Worm (Caenorhabditis elegans) whole organism, late embryonic: Measurements from ENCODE around the gene T25E12.6.

Experiments used
- C08G9.2 ChIP-seq: sonication (generic microtip); optimal IDR thresholded peaks from 2 replicates; lab custom pipeline; 2016; ENCODE audit warnings: mild to moderate bottlenecking, missing genetic modification characterization, moderate library complexity, missing compliant biosample characterization
- F13H6.1 ChIP-seq: sonication (generic microtip); optimal IDR thresholded peaks from 2 replicates; lab custom pipeline; 2016; ENCODE audit warnings: missing genetic modification characterization, missing compliant biosample characterization
- K09A11.1 ChIP-seq: sonication (generic microtip); optimal IDR thresholded peaks from 2 replicates; lab custom pipeline; 2017; ENCODE audit warnings: antibody characterized with exemption, mild to moderate bottlenecking, missing genetic modification characterization, missing compliant biosample characterization; ENCODE audit not compliant: insufficient read depth
- T23F11.4 ChIP-seq: fragments of 200-800 bp; sonication (Bioruptor generic); optimal IDR thresholded peaks from 2 replicates; lab custom pipeline; 2018; ENCODE audit warnings: mild to moderate bottlenecking, missing genetic modification characterization, missing compliant biosample characterization
- ceh-19 ChIP-seq: fragments of 200-800 bp; sonication (Bioruptor generic); optimal IDR thresholded peaks from 2 replicates; lab custom pipeline; 2018; ENCODE audit warnings: mild to moderate bottlenecking, missing genetic modification characterization, missing compliant biosample characterization
- ceh-22 ChIP-seq: sonication (generic microtip); optimal IDR thresholded peaks from 2 replicates; lab custom pipeline; 2017; ENCODE audit warnings: missing biosample characterization, missing genetic modification characterization
- ceh-30 ChIP-seq: fragments of 150-350 bp; optimal IDR thresholded peaks from 2 replicates; lab custom pipeline; 2014; ENCODE audit warnings: missing biosample characterization, missing genetic modification characterization
- ceh-48 ChIP-seq: sonication (generic microtip); optimal IDR thresholded peaks from 2 replicates; lab custom pipeline; 2016; ENCODE audit warnings: missing genetic modification characterization, inconsistent platforms, missing compliant biosample characterization
- ceh-6 ChIP-seq: fragments of 200-800 bp; sonication (Bioruptor generic); optimal IDR thresholded peaks from 2 replicates; lab custom pipeline; 2018; ENCODE audit warnings: mild to moderate bottlenecking, missing genetic modification characterization, missing compliant biosample characterization
- dmd-4 ChIP-seq: sonication (generic microtip); optimal IDR thresholded peaks from 2 replicates; lab custom pipeline; 2016; ENCODE audit warnings: borderline replicate concordance, missing genetic modification characterization, missing compliant biosample characterization
- dve-1 ChIP-seq: sonication (generic microtip); optimal IDR thresholded peaks from 2 replicates; lab custom pipeline; 2017; ENCODE audit warnings: antibody characterized with exemption, mild to moderate bottlenecking, missing genetic modification characterization, missing compliant biosample characterization
- elt-2 ChIP-seq: sonication (generic microtip); optimal IDR thresholded peaks from 2 replicates; lab custom pipeline; 2016; ENCODE audit warnings: missing genetic modification reagents, missing genetic modification characterization, missing compliant biosample characterization
- elt-4 ChIP-seq: sonication (generic microtip); optimal IDR thresholded peaks from 2 replicates; lab custom pipeline; 2016; ENCODE audit warnings: missing genetic modification characterization, missing compliant biosample characterization
- ets-4 ChIP-seq: sonication (generic microtip); optimal IDR thresholded peaks from 2 replicates; lab custom pipeline; 2016; ENCODE audit warnings: missing genetic modification characterization, missing compliant biosample characterization
- fax-1 ChIP-seq: sonication (generic microtip); optimal IDR thresholded peaks from 2 replicates; lab custom pipeline; 2016; ENCODE audit warnings: missing genotype, missing genetic modification characterization, missing compliant biosample characterization
- fkh-10 ChIP-seq: fragments of 150-350 bp; optimal IDR thresholded peaks from 2 replicates; lab custom pipeline; 2014; ENCODE audit warnings: missing biosample characterization, missing genetic modification reagents, missing genetic modification characterization
- gmeb-2 ChIP-seq: sonication (generic microtip); optimal IDR thresholded peaks from 2 replicates; lab custom pipeline; 2016; ENCODE audit warnings: missing genetic modification characterization, inconsistent platforms, missing compliant biosample characterization
- hlh-15 ChIP-seq: sonication (generic microtip); optimal IDR thresholded peaks from 2 replicates; lab custom pipeline; 2016; ENCODE audit warnings: missing genetic modification characterization, missing compliant biosample characterization
- hlh-8 ChIP-seq: sonication (generic microtip); optimal IDR thresholded peaks from 2 replicates; lab custom pipeline; 2016; ENCODE audit warnings: missing genotype, missing genetic modification characterization, missing compliant biosample characterization
- madf-2 ChIP-seq: sonication (generic microtip); optimal IDR thresholded peaks from 2 replicates; lab custom pipeline; 2017; ENCODE audit warnings: missing genetic modification characterization, missing compliant biosample characterization
- mec-3 ChIP-seq: sonication (generic microtip); optimal IDR thresholded peaks from 2 replicates; lab custom pipeline; 2016; ENCODE audit warnings: borderline replicate concordance, missing genetic modification characterization, missing compliant biosample characterization
- nfya-1 ChIP-seq: sonication (generic microtip); optimal IDR thresholded peaks from 2 replicates; lab custom pipeline; 2017; ENCODE audit warnings: missing genetic modification characterization, mild to moderate bottlenecking, missing compliant biosample characterization, antibody characterized with exemption, moderate library complexity
- pag-3 ChIP-seq: sonication (generic microtip); optimal IDR thresholded peaks from 2 replicates; lab custom pipeline; 2016; ENCODE audit warnings: missing compliant biosample characterization, missing genetic modification characterization, borderline replicate concordance
- pax-1 ChIP-seq: fragments of 150-350 bp; optimal IDR thresholded peaks from 2 replicates; lab custom pipeline; 2014; ENCODE audit warnings: missing biosample characterization, missing genetic modification characterization
- pha-4 ChIP-seq: fragments of 150-350 bp; optimal IDR thresholded peaks from 2 replicates; lab custom pipeline; 2018; ENCODE audit warnings: missing biosample characterization, missing genetic modification reagents, missing genetic modification characterization
- pqm-1 ChIP-seq: sonication (generic microtip); optimal IDR thresholded peaks from 2 replicates; lab custom pipeline; 2016; ENCODE audit warnings: missing genetic modification characterization, missing compliant biosample characterization
- pros-1 ChIP-seq: fragments of 150-350 bp; optimal IDR thresholded peaks from 2 replicates; lab custom pipeline; 2014; ENCODE audit warnings: missing biosample characterization, missing genetic modification reagents, missing genetic modification characterization
- ref-2 ChIP-seq: sonication (generic microtip); optimal IDR thresholded peaks from 2 replicates; lab custom pipeline; 2016; ENCODE audit warnings: missing genetic modification characterization, missing compliant biosample characterization
- rnt-1 ChIP-seq: sonication (generic microtip); optimal IDR thresholded peaks from 2 replicates; lab custom pipeline; 2016; ENCODE audit warnings: missing genetic modification characterization, missing compliant biosample characterization
- sox-2 ChIP-seq: fragments of 200-800 bp; sonication (Bioruptor generic); IDR thresholded peaks from 2 replicates; pipeline ENCODE4 v1.3.6; 2022; ENCODE audit warnings: missing genetic modification reagents, missing genetic modification characterization, missing compliant biosample characterization
- tbx-2 ChIP-seq: sonication (generic microtip); optimal IDR thresholded peaks from 2 replicates; lab custom pipeline; 2016; ENCODE audit warnings: missing genetic modification characterization, missing compliant biosample characterization
- tbx-7 ChIP-seq: sonication (generic microtip); optimal IDR thresholded peaks from 2 replicates; lab custom pipeline; 2016; ENCODE audit warnings: missing genotype, missing genetic modification characterization, missing compliant biosample characterization
- ttx-3 ChIP-seq: sonication (generic microtip); optimal IDR thresholded peaks from 2 replicates; lab custom pipeline; 2016; ENCODE audit warnings: missing genetic modification reagents, missing genetic modification characterization, missing compliant biosample characterization
- unc-3 ChIP-seq, 2 experiments: fragments of 200-800 bp in 1 of 2; sonication (Bioruptor generic) in 1 of 2; sonication (generic microtip) in 1 of 2; conservative IDR thresholded peaks in 1 of 2; optimal IDR thresholded peaks in 1 of 2; 2 replicates each; pipeline versions ENCODE4 v1.3.6 to Lab custom; 2016 to 2022; ENCODE audit warnings: missing compliant biosample characterization in 2 of 2, missing genetic modification characterization in 2 of 2, missing genetic modification reagents in 1 of 2
- unc-42 ChIP-seq: sonication (generic microtip); optimal IDR thresholded peaks from 2 replicates; lab custom pipeline; 2016; ENCODE audit warnings: missing genotype, missing genetic modification characterization, missing compliant biosample characterization
- unc-55 ChIP-seq: sonication (generic microtip); optimal IDR thresholded peaks from 2 replicates; lab custom pipeline; 2017; ENCODE audit warnings: missing biosample characterization, missing genetic modification reagents, missing genetic modification characterization
- ztf-16 ChIP-seq: sonication (generic microtip); optimal IDR thresholded peaks from 2 replicates; lab custom pipeline; 2017; ENCODE audit warnings: missing genetic modification characterization, missing compliant biosample characterization

T25E12.6 gene

ce11 chrV:16728431-16728830 is 13.8 kb upstream of the T25E12.6 start, which contains the start of gene fbxa-127:
fbxa-127 (plus strand) TSS chrV:16728731.
- no peak for TF ChIP-seq ceh-19 (GFP tag; lab: Kevin White, UChicago)
- no peak for TF ChIP-seq pros-1
- no peak for TF ChIP-seq ceh-30 (tag; lab: Kevin White, UChicago)
- no peak for TF ChIP-seq dmd-4 (tag; lab: Kevin White, UChicago)
- TF ChIP-seq madf-2 (tag; lab: Kevin White, UChicago) = no peak
- no peak for TF ChIP-seq F13H6.1 (tag; lab: Kevin White, UChicago)
- no peak for TF ChIP-seq elt-2 (tag; lab: Kevin White, UChicago)
- TF ChIP-seq T23F11.4 = no peak
- TF ChIP-seq hlh-15 (tag; lab: Kevin White, UChicago) = no peak
- TF ChIP-seq unc-55 (GFP tag; lab: Kevin White, UChicago) = no peak
- TF ChIP-seq unc-42 (tag; lab: Kevin White, UChicago) = no peak
- TF ChIP-seq dve-1 (tag; lab: Kevin White, UChicago) = no peak
- TF ChIP-seq ztf-16 (tag; lab: Kevin White, UChicago) = no peak
- no peak for TF ChIP-seq ttx-3 (tag; lab: Kevin White, UChicago)
- TF ChIP-seq, all 69 proteins: peak for 0

DNA sequence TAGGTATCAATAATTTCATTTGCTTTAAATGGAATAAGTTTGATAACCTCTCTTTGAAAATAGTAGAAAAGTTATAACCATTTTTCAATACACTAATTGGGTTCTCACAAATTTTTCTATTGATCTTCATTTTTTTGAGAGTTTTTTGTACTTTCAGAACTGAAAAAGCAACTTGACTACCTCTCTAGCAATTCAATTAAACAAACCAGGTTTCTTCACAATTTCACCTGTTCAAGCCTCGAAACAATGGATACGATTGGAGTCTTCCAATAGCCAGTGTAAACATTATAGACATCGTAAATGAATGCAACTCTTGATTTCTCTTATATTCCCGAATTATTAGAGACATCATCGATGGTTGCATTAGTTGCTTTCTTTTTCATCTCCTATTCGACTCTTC is 12.3 kb upstream of the T25E12.6 start, which contains the start of gene srz-99:
srz-99 (plus strand) TSS at position 301 of the 400 bp plus-strand sequence.
- TF ChIP-seq pha-4 (tag; lab: Kevin White, UChicago) = no peak
- no peak for TF ChIP-seq hlh-8

DNA sequence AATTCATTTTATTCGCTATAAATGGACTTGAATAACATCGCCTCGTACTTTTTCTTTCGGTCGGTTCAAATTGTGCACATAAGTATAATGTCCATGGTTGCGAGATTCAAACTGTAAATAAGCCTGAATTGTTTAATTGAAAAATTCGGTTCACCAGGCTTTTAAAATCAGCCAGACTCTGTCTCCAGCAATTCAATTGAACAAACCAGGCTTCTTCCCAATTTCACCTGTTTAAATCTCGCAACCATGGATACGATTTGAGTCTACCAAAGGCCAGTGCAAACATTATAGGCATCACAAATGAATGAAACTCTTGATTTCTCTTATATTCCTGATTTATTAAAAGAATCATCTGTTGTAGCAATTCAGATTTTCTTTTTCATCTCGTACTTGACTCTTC is 10.6 kb upstream of the T25E12.6 start, which contains the start of gene srz-100:
srz-100 (plus strand) TSS at position 301 of the 400 bp plus-strand sequence.
- TF ChIP-seq fax-1 (tag; lab: Kevin White, UChicago) (no peak), K09A11.1 (tag; lab: Kevin White, UChicago) (no peak), ceh-6 (no peak), unc-55 (GFP tag; lab: Kevin White, UChicago) (no peak), fkh-10 (GFP tag; lab: Kevin White, UChicago) (no peak)
- TF ChIP-seq, all 69 proteins: peak for 0

- TF ChIP-seq pqm-1 (tag; lab: Kevin White, UChicago) (no peak), pag-3 (tag; lab: Kevin White, UChicago) (no peak)
Measured at ce11 chrV:16733681-16734080, 8.5 kb upstream of the T25E12.6 start, which contains the start of gene T25E12.16. T25E12.16 (minus strand) TSS chrV:16733781.

ce11 chrV:16735518-16735917 is 6.7 kb upstream of the T25E12.6 start, which contains the start of the genes clec-38 and clec-34:
clec-38 (minus strand) TSS chrV:16735618.
clec-34 (plus strand) TSS chrV:16735765.
- TF ChIP-seq pag-3 (tag; lab: Kevin White, UChicago) (no peak), mec-3 (tag; lab: Kevin White, UChicago) (no peak), elt-4 (tag; lab: Kevin White, UChicago) (no peak), ceh-19 (GFP tag; lab: Kevin White, UChicago) (no peak)

ce11 chrV:16739100-16739499 is 3.1 kb upstream of the T25E12.6 start, which contains the start of the genes clec-29 and clec-39:
clec-29 (minus strand) TSS chrV:16739200.
clec-39 (plus strand) TSS chrV:16739268.
- no peak for TF ChIP-seq dve-1 (tag; lab: Kevin White, UChicago)
- no peak for TF ChIP-seq ceh-22 (tag; lab: Kevin White, UChicago)
- no peak for TF ChIP-seq ref-2 (tag; lab: Kevin White, UChicago)
- no peak for TF ChIP-seq unc-3 (GFP tag; conservative IDR thresholded peaks at IDR 0.05; lab: Robert Waterston, UW)
- no peak for TF ChIP-seq unc-3 (tag; optimal IDR thresholded peaks at IDR 0.05; lab: Kevin White, UChicago)
- TF ChIP-seq C08G9.2 (tag; lab: Kevin White, UChicago) = no peak
- TF ChIP-seq ets-4 = no peak
- no peak for TF ChIP-seq rnt-1
- no peak for TF ChIP-seq ztf-16 (tag; lab: Kevin White, UChicago)
- TF ChIP-seq dmd-4 (tag; lab: Kevin White, UChicago) = no peak
- no peak for TF ChIP-seq tbx-7 (tag; lab: Kevin White, UChicago)
- TF ChIP-seq gmeb-2 = no peak
- no peak for TF ChIP-seq elt-2 (tag; lab: Kevin White, UChicago)
- no peak for TF ChIP-seq nfya-1 (tag; lab: Kevin White, UChicago)
- no peak for TF ChIP-seq pax-1 (tag; lab: Kevin White, UChicago)
- TF ChIP-seq sox-2 = no peak
- TF ChIP-seq ceh-48 (tag; lab: Kevin White, UChicago) = no peak
- TF ChIP-seq hlh-15 (tag; lab: Kevin White, UChicago) = no peak
- TF ChIP-seq ceh-30 (tag; lab: Kevin White, UChicago) = no peak
- TF ChIP-seq tbx-2 (tag; lab: Kevin White, UChicago) = no peak
